Worm (Caenorhabditis elegans): ENCODE data around the gene hda-2.

hda-2 gene

DNA sequence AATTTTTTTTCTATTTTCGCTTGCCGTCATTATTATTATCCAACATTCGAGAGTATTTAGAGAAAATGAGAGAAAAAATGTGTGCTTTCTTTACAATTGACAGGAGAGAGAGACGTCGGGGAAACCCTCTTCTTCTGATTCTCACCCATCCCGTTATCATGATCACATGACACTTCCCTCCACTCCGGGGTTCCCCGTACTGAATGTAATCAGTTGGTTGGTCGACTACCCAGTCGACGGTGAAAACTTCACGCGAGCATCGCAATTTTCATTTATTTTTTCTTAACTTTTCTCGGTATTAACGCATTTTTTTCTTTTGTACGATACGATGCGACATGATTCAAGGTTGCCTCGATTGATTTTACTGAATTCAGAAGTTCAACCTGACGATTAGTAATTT, 6.2 kb downstream of the hda-2 start (continued):
- TF ChIP-seq nfyb-1 (GFP tag; IDR thresholded peaks at IDR 0.05) (peak; percentile 28; the same call in 1 of the 2 replicates), egl-18 (GFP tag; IDR thresholded peaks at IDR 0.05) (no peak), lin-40 (tag; optimal IDR thresholded peaks at IDR 0.05) (no peak), rec-8 (tag; optimal IDR thresholded peaks at IDR 0.05) (no peak), gei-17 (GFP tag; optimal IDR thresholded peaks at IDR 0.05) (no peak), D2030.7 (GFP tag; IDR thresholded peaks at IDR 0.05) (no peak), dox-1 (GFP tag; IDR thresholded peaks at IDR 0.05) (peak; percentile 37; the same call in 1 of the 2 replicates), cebp-1 (GFP tag; IDR thresholded peaks at IDR 0.05) (no peak), cebp-1 (tag; optimal IDR thresholded peaks at IDR 0.05) (peak; percentile 53), egrh-3 (GFP tag; IDR thresholded peaks at IDR 0.05) (peak; percentile 9; the same call in 1 of the 2 replicates), F33H1.4 (GFP tag; IDR thresholded peaks at IDR 0.05) (peak; percentile 11; the same call in 1 of the 2 replicates), ceh-58 (GFP tag; IDR thresholded peaks at IDR 0.05) (no peak), ztf-28 (GFP tag; IDR thresholded peaks at IDR 0.05) (no peak)

DNA sequence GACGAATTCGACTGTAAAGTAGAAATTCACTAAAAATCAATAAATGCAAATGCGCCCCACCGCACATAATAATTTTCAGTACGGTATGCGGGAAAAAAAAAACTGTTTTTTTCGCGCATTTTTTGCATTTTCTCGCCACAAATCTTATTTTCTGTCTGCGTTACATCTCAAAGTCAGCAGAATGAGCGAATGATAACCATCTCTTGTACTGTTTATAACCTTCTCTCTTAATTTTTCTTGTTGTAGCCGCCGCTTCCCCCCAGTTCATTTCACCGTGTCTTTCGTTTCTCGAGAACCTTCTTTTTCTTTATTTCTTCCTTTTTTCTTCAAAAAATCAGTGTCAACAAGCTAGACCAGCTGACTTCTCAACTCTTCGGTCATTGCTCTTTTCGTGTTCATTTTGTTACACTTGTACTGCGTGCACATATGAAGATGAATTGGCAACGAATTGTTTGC, 6.8 kb downstream of the hda-2 start:
- TF ChIP-seq lsl-1 (GFP tag; optimal IDR thresholded peaks at IDR 0.05) = peak; percentile 90
- peak; percentile 50; the same call in 1 of the 2 replicates for TF ChIP-seq lir-1 (GFP tag; conservative IDR thresholded peaks at IDR 0.05)
- 0 out of 2 replicates have a peak, but pooled peaks have one; percentile 15 for TF ChIP-seq lag-1 (GFP tag; IDR thresholded peaks at IDR 0.05)
- TF ChIP-seq attf-3 (GFP tag; conservative IDR thresholded peaks at IDR 0.05) = 0 out of 2 replicates have a peak, but pooled peaks have one; percentile 41
- TF ChIP-seq snpc-4 (GFP tag; optimal IDR thresholded peaks at IDR 0.05) = peak; percentile 28
- peak in 3 of 4 experiments; percentile 46 to 58 (median 55) for TF ChIP-seq snpc-4 (tag; optimal IDR thresholded peaks at IDR 0.05)
- peak; percentile 31 for TF ChIP-seq lin-40 (tag; optimal IDR thresholded peaks at IDR 0.05)
- TF ChIP-seq lsy-27 (tag; optimal IDR thresholded peaks at IDR 0.05; ENCODE audit: borderline replicate concordance, insufficient read depth) = no peak
- no peak for TF ChIP-seq T26A5.8 (tag; optimal IDR thresholded peaks at IDR 0.05)
- peak; percentile 97 for TF ChIP-seq madf-6 (GFP tag; IDR thresholded peaks at IDR 0.05)
- peak; percentile 0 for TF ChIP-seq somi-1 (GFP tag; optimal IDR thresholded peaks at IDR 0.05)
- TF ChIP-seq attf-6 (GFP tag; IDR thresholded peaks at IDR 0.05) = no peak
- peak; percentile 89 for TF ChIP-seq mcd-1 (GFP tag; IDR thresholded peaks at IDR 0.05)
- no peak for TF ChIP-seq F37B4.10 (GFP tag; IDR thresholded peaks at IDR 0.05)
- peak; percentile 26 for TF ChIP-seq attf-5 (GFP tag; optimal IDR thresholded peaks at IDR 0.05)
- TF ChIP-seq ZK185.1 (tag; optimal IDR thresholded peaks at IDR 0.05; ENCODE audit: poor library complexity, severe bottlenecking) = peak; percentile 26
- TF ChIP-seq nfyb-1 (GFP tag; IDR thresholded peaks at IDR 0.05) = peak; percentile 58
- peak; percentile 16 for TF ChIP-seq ztf-18 (tag; optimal IDR thresholded peaks at IDR 0.05)
- TF ChIP-seq nhr-80 (tag; optimal IDR thresholded peaks at IDR 0.05) = no peak
- TF ChIP-seq hsf-1 (GFP tag; IDR thresholded peaks at IDR 0.05) = peak; percentile 77
- TF ChIP-seq unc-130 (GFP tag; optimal IDR thresholded peaks at IDR 0.05) = peak; percentile 74
- no peak for TF ChIP-seq snpc-1.3 (tag; optimal IDR thresholded peaks at IDR 0.05; ENCODE audit: insufficient read depth)
- TF ChIP-seq efl-1 (GFP tag; optimal IDR thresholded peaks at IDR 0.05) = peak; percentile 97
- TF ChIP-seq zim-3 (tag; optimal IDR thresholded peaks at IDR 0.05) = no peak
- TF ChIP-seq Y56A3A.18 (GFP tag; IDR thresholded peaks at IDR 0.05) = peak; percentile 63; the same call in 1 of the 2 replicates
- TF ChIP-seq Y95B8A.8 (GFP tag; IDR thresholded peaks at IDR 0.05) = peak; percentile 87
- TF ChIP-seq ceh-91 (GFP tag; IDR thresholded peaks at IDR 0.05) = peak; percentile 95
- peak; percentile 54; the same call in 1 of the 2 replicates for TF ChIP-seq K11D2.4 (GFP tag; IDR thresholded peaks at IDR 0.05)
- TF ChIP-seq dpff-1 (tag; optimal IDR thresholded peaks at IDR 0.05) = peak; percentile 10
- TF ChIP-seq ceh-40 (GFP tag; IDR thresholded peaks at IDR 0.05) = no peak
- TF ChIP-seq athp-1 (tag; optimal IDR thresholded peaks at IDR 0.05) = peak; percentile 88
- no peak for TF ChIP-seq F55B11.4 (tag; optimal IDR thresholded peaks at IDR 0.05; ENCODE audit: borderline replicate concordance, insufficient read depth)
- no peak for TF ChIP-seq ets-4 (GFP tag; optimal IDR thresholded peaks at IDR 0.05)
- TF ChIP-seq B0019.2 (GFP tag; conservative IDR thresholded peaks at IDR 0.05) = 0 out of 2 replicates have a peak, but pooled peaks have one; percentile 21
- TF ChIP-seq K12H6.12 (tag; optimal IDR thresholded peaks at IDR 0.05) = peak; percentile 47
- peak; percentile 87 for TF ChIP-seq rcor-1 (GFP tag; IDR thresholded peaks at IDR 0.05)

Measured in whole organism, young adult.